Worm (Caenorhabditis elegans) whole organism, L1 larva: ENCODE data around the gene C45G9.2.

Experiments
- aly-2 ChIP-seq: fragments of 150-350 bp; optimal IDR thresholded peaks from 2 replicates; lab custom pipeline; 2014; ENCODE audit warnings: missing biosample characterization, missing genetic modification characterization
- dsc-1 ChIP-seq: sonication (generic microtip); optimal IDR thresholded peaks from 2 replicates; lab custom pipeline; 2016; ENCODE audit warnings: mild to moderate bottlenecking, missing genetic modification characterization, missing compliant biosample characterization
- nhr-237 ChIP-seq: fragments of 150-350 bp; optimal IDR thresholded peaks from 2 replicates; lab custom pipeline; 2014; ENCODE audit warnings: missing biosample characterization, missing genetic modification characterization
- unc-130 ChIP-seq: fragments of 150-350 bp; optimal IDR thresholded peaks from 2 replicates; lab custom pipeline; 2017; ENCODE audit warnings: missing biosample characterization, missing genetic modification characterization, inconsistent platforms
- ztf-11 ChIP-seq, 2 experiments: sonication (generic microtip); optimal IDR thresholded peaks; 2 replicates each; lab custom pipeline; 2016 to 2017; ENCODE audit warnings: missing genetic modification characterization in 2 of 2, missing biosample characterization in 1 of 2, missing compliant biosample characterization in 1 of 2

DNA sequence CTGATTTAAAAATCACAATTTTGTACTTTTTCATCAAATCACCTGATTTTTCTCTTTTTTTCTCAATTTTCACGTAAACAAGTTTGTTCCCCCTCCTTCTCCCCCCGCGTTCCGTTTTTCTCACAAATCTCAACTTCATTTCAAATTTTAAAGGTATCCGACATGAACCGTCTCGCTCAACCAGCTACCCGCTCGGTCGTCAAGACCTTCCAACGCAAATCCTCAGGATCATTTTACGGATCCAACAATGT is 12.6 kb downstream of the C45G9.2 start, which contains the start of gene cox-6A:
- TF ChIP-seq unc-130 (tag; lab: Kevin White, UChicago): no peak
- TF ChIP-seq nhr-237: no peak
- no peak for TF ChIP-seq dsc-1 (tag; lab: Kevin White, UChicago)
- TF ChIP-seq aly-2 (tag; lab: Kevin White, UChicago): no peak
- TF ChIP-seq ztf-11 (tag; optimal IDR thresholded peaks at IDR 0.05; lab: Kevin White, UChicago): no peak
